Worm (Caenorhabditis elegans) whole organism, L4/young adult: ENCODE data around the gene nhr-188.

Experiments used
- W03F9.2 ChIP-seq: fragments of 150-350 bp; optimal IDR thresholded peaks from 2 replicates; lab custom pipeline; 2014; ENCODE audit warnings: missing biosample characterization, missing genetic modification characterization
- him-1 ChIP-seq: sonication (generic microtip); optimal IDR thresholded peaks from 2 replicates; lab custom pipeline; 2016; ENCODE audit warnings: missing genotype, missing genetic modification reagents, missing genetic modification characterization, missing compliant biosample characterization

ce11 chrV:3900102-3900501 is 42.4 kb upstream of the nhr-188 start, which contains the start of gene irld-22:
- TF ChIP-seq him-1 (tag; lab: Kevin White, UChicago) (no peak), W03F9.2 (no peak)
